Fruit fly (Drosophila melanogaster) whole organism, adult: ENCODE results near the gene lz.

ENCODE experiments used
- CG1620 ChIP-seq: fragments of 200-800 bp; sonication (Bioruptor generic); optimal IDR thresholded peaks from 2 replicates; lab custom pipeline; 2016; ENCODE audit warnings: missing biosample characterization, missing genetic modification characterization
- CG33017 ChIP-seq: fragments of 200-800 bp; sonication (Bioruptor generic); optimal IDR thresholded peaks from 2 replicates; lab custom pipeline; 2018; ENCODE audit warnings: missing biosample characterization, mild to moderate bottlenecking, missing genetic modification characterization, moderate library complexity
- CG5204 ChIP-seq: fragments of 200-800 bp; sonication (Bioruptor generic); optimal IDR thresholded peaks from 2 replicates; lab custom pipeline; 2016; ENCODE audit warnings: missing biosample characterization, missing genetic modification characterization
- CG7101 ChIP-seq: fragments of 200-800 bp; sonication (Bioruptor generic); optimal IDR thresholded peaks from 2 replicates; lab custom pipeline; 2018; ENCODE audit warnings: missing biosample characterization, mild to moderate bottlenecking, missing genetic modification characterization, moderate library complexity
- Mnt ChIP-seq: fragments of 200-800 bp; sonication (Bioruptor generic); optimal IDR thresholded peaks from 2 replicates; lab custom pipeline; 2016; ENCODE audit warnings: missing biosample characterization, mild to moderate bottlenecking, missing genetic modification characterization
- kay ChIP-seq: fragments of 200-800 bp; sonication (Bioruptor generic); peaks from one replicate; lab custom pipeline; 2016; ENCODE audit warnings: missing biosample characterization, missing genetic modification characterization, borderline replicate concordance
- toe ChIP-seq: fragments of 200-800 bp; sonication (Bioruptor generic); optimal IDR thresholded peaks from 2 replicates; lab custom pipeline; 2016; ENCODE audit warnings: missing biosample characterization, missing genetic modification characterization

DNA sequence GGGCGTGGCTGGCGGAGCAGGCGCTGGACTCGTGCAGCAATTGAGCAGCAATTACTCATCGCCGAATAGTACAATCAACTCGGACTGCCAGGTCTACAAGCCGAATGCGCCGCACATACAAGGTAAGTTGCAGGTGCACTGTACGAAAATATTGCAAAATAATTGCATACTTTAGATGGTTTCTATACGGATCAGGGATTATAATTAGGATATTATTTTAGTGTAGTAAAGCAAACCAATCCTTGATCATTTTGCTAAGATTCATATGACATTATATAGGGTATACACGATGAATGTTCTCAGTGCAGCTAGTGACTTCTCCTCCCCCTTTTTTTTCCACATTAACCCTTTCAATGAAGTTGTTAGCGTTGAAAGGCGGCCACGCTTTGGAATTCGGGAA, 11.1 kb downstream of the lz start:
- TF ChIP-seq toe (GFP tag; lab: Kevin White, UChicago) (no peak), Mnt (no peak), CG1620 (no peak), CG5204 (GFP tag; lab: Kevin White, UChicago) (no peak), CG33017 (tag; lab: Kevin White, UChicago) (no peak), kay (no peak), CG7101 (tag; lab: Kevin White, UChicago) (no peak)
